Worm (Caenorhabditis elegans): ENCODE data around the gene kcc-3.

- TF ChIP-seq snpc-4 (tag; optimal IDR thresholded peaks at IDR 0.05): no peak
- no peak for TF ChIP-seq nhr-67 (tag; optimal IDR thresholded peaks at IDR 0.05)
- TF ChIP-seq egl-27 (tag; optimal IDR thresholded peaks at IDR 0.05): no peak
- TF ChIP-seq ceh-82 (tag; optimal IDR thresholded peaks at IDR 0.05): no peak
Measured at ce11 chrII:7406438-7406837, 27.6 kb downstream of the kcc-3 start.

Data from whole organism, L3 larva.